Fruit fly (Drosophila melanogaster) whole organism, embryonic: ENCODE data around the gene inaE.

Experiments
- CG14014 ChIP-seq: fragments of 200-800 bp; sonication (Bioruptor generic); IDR thresholded peaks from 2 replicates; pipeline ENCODE4 v1.3.6; 2022; ENCODE audit warnings: missing biosample characterization, missing genetic modification characterization
- CG17186 ChIP-seq: fragments of 200-800 bp; sonication (Bioruptor generic); optimal IDR thresholded peaks from 3 replicates; lab custom pipeline; 2017; ENCODE audit warnings: missing biosample characterization, missing genetic modification reagents, missing genetic modification characterization
- D19B ChIP-seq: fragments of 200-800 bp; sonication (Bioruptor generic); optimal IDR thresholded peaks from 2 replicates; lab custom pipeline; 2017; ENCODE audit warnings: missing biosample characterization, mild to moderate bottlenecking, missing genetic modification characterization
- Hsf ChIP-seq: fragments of 200-800 bp; sonication (Bioruptor generic); optimal IDR thresholded peaks from 3 replicates; lab custom pipeline; 2016; ENCODE audit warnings: missing biosample characterization, missing genetic modification characterization
- Oaz ChIP-seq: fragments of 200-800 bp; sonication (Bioruptor generic); IDR thresholded peaks from 2 replicates; pipeline ENCODE4 v1.3.6; 2022; ENCODE audit warnings: missing biosample characterization, missing genetic modification characterization
- Sry-δ ChIP-seq: fragments of 200-800 bp; sonication (Bioruptor generic); optimal IDR thresholded peaks from 2 replicates; lab custom pipeline; 2016; ENCODE audit warnings: missing biosample characterization, missing genetic modification characterization
- Stat92E ChIP-seq, 3 experiments: fragments of >200 bp in 2 of 3; fragments of 200-800 bp in 1 of 3; sonication (Bioruptor generic) in 1 of 3; optimal IDR thresholded peaks; 2 replicates each; lab custom pipeline; 2017 to 2019; ENCODE audit warnings: missing biosample characterization in 3 of 3, missing genetic modification characterization in 3 of 3, mild to moderate bottlenecking in 1 of 3, moderate library complexity in 1 of 3
- pan ChIP-seq, 4 experiments: fragments of >200 bp in 3 of 4; fragments of 200-800 bp in 1 of 4; sonication (Bioruptor generic) in 1 of 4; optimal IDR thresholded peaks in 3 of 4; IDR thresholded peaks in 1 of 4; 2 replicates each; pipeline versions ENCODE4 v1.3.6 to Lab custom; 2017 to 2022; ENCODE audit warnings: missing biosample characterization in 2 of 4, missing genetic modification characterization in 2 of 4, mixed read lengths in 1 of 4
- peb ChIP-seq: fragments of 200-800 bp; sonication (Bioruptor generic); IDR thresholded peaks from 2 replicates; pipeline ENCODE4 v1.3.6; 2022; ENCODE audit warnings: missing biosample characterization, missing genetic modification characterization
- tap ChIP-seq: fragments of 200-800 bp; optimal IDR thresholded peaks from 3 replicates; lab custom pipeline; 2019; ENCODE audit warnings: missing biosample characterization, mild to moderate bottlenecking, missing genetic modification characterization, moderate library complexity
- usp ChIP-seq: fragments of >200 bp; optimal IDR thresholded peaks from 2 replicates; lab custom pipeline; 2017; ENCODE audit warnings: missing biosample characterization, missing genetic modification characterization

- TF ChIP-seq D19B (GFP tag; lab: Kevin White, UChicago) (no peak), CG14014 (GFP tag; lab: Robert Waterston, UW) (no peak), tap (tag; lab: Kevin White, UChicago) (no peak), Stat92E (GFP tag; optimal IDR thresholded peaks at IDR 0.05; lab: Kevin White, UChicago) (no peak), Oaz (no peak), pan (optimal IDR thresholded peaks at IDR 0.05; lab: Kevin White, UChicago) (no peak), pan (GFP tag; optimal IDR thresholded peaks at IDR 0.05 in 1 of 2, IDR thresholded peaks at IDR 0.05 in 1 of 2) (no peak), usp (GFP tag; lab: Kevin White, UChicago) (no peak), CG17186 (GFP tag; lab: Kevin White, UChicago) (no peak), Hsf (no peak), peb (GFP tag; lab: Robert Waterston, UW) (no peak), Sry-δ (GFP tag; lab: Kevin White, UChicago) (no peak)
Observed at dm6 chrX:13753775-13754174, 29.7 kb upstream of the inaE start.
